Fruit fly (Drosophila melanogaster) whole organism, embryonic: Measurements from ENCODE around the gene CG32344.
A peak's percentile ranks its signal among the peaks of the same experiment; 100 is the strongest.

Experiments used
- CG10959 ChIP-seq: fragments of 200-800 bp; sonication (Bioruptor generic); IDR thresholded peaks from 2 replicates; pipeline ENCODE4 v1.3.6; 2022; ENCODE audit warnings: missing biosample characterization, missing genetic modification characterization
- CG11456 ChIP-seq: fragments of 200-800 bp; sonication (Bioruptor generic); IDR thresholded peaks from 3 replicates; pipeline ENCODE4 v1.3.6; 2022; ENCODE audit warnings: missing biosample characterization, missing genetic modification characterization
- CG11560 ChIP-seq: fragments of 200-800 bp; sonication (Bioruptor generic); IDR thresholded peaks from 3 replicates; pipeline ENCODE4 v1.3.6; 2022; ENCODE audit warnings: missing biosample characterization, missing genetic modification characterization
- CG11696 ChIP-seq: fragments of 200-800 bp; sonication (Bioruptor generic); IDR thresholded peaks from 2 replicates; pipeline ENCODE4 v1.3.6; 2022; ENCODE audit warnings: missing biosample characterization, missing genetic modification characterization
- CG11723 ChIP-seq: fragments of 200-800 bp; sonication (Bioruptor generic); optimal IDR thresholded peaks from 2 replicates; lab custom pipeline; 2017; ENCODE audit warnings: missing biosample characterization, mild to moderate bottlenecking, missing genetic modification characterization
- CG13894 ChIP-seq: fragments of 200-800 bp; sonication (Bioruptor generic); optimal IDR thresholded peaks from 3 replicates; lab custom pipeline; 2018; ENCODE audit warnings: missing biosample characterization, mild to moderate bottlenecking, missing genetic modification characterization, moderate library complexity
- CG15269 ChIP-seq: fragments of 200-800 bp; sonication (Bioruptor generic); optimal IDR thresholded peaks from 2 replicates; lab custom pipeline; 2018; ENCODE audit warnings: missing biosample characterization, mild to moderate bottlenecking, missing genetic modification characterization, moderate library complexity
- CG1603 ChIP-seq: fragments of 200-800 bp; sonication (Bioruptor generic); optimal IDR thresholded peaks from 2 replicates; lab custom pipeline; 2019; ENCODE audit warnings: missing biosample characterization, mild to moderate bottlenecking, missing genetic modification characterization, moderate library complexity
- CG18619 ChIP-seq: fragments of 200-800 bp; sonication (Bioruptor generic); optimal IDR thresholded peaks from 3 replicates; lab custom pipeline; 2017; ENCODE audit warnings: missing biosample characterization, mild to moderate bottlenecking, missing genetic modification characterization
- CG2116 ChIP-seq: fragments of 200-800 bp; sonication (Bioruptor generic); optimal IDR thresholded peaks from 3 replicates; lab custom pipeline; 2018; ENCODE audit warnings: missing biosample characterization, mild to moderate bottlenecking, missing genetic modification characterization
- CG2199 ChIP-seq: fragments of 200-800 bp; sonication (Bioruptor generic); IDR thresholded peaks from 3 replicates; pipeline ENCODE4 v1.3.6; 2022; ENCODE audit warnings: missing biosample characterization, missing genetic modification characterization
- CG31365 ChIP-seq: fragments of 200-800 bp; sonication (Bioruptor generic); optimal IDR thresholded peaks from 2 replicates; lab custom pipeline; 2018; ENCODE audit warnings: missing biosample characterization, mild to moderate bottlenecking, missing genetic modification characterization
- CG32532 ChIP-seq: fragments of 200-800 bp; sonication (Bioruptor generic); IDR thresholded peaks from 2 replicates; pipeline ENCODE4 v1.3.6; 2022; ENCODE audit warnings: missing biosample characterization, missing genetic modification characterization
- CG3838 ChIP-seq: fragments of 200-800 bp; sonication (Bioruptor generic); optimal IDR thresholded peaks from 3 replicates; lab custom pipeline; 2016; ENCODE audit warnings: missing biosample characterization, missing genetic modification characterization
- CG43689 ChIP-seq: fragments of 200-800 bp; sonication (Bioruptor generic); IDR thresholded peaks from 2 replicates; pipeline ENCODE4 v1.3.6; 2022; ENCODE audit warnings: missing biosample characterization, missing genetic modification characterization
- CG7357 ChIP-seq: fragments of 200-800 bp; sonication (Bioruptor generic); IDR thresholded peaks from 3 replicates; pipeline ENCODE4 v1.3.6; 2022; ENCODE audit warnings: missing biosample characterization, missing genetic modification characterization
- CG7839 ChIP-seq: fragments of 200-800 bp; sonication (Bioruptor generic); optimal IDR thresholded peaks from 3 replicates; lab custom pipeline; 2018; ENCODE audit warnings: missing biosample characterization, mild to moderate bottlenecking, missing genetic modification characterization, moderate library complexity
- CG7987 ChIP-seq: fragments of 200-800 bp; sonication (Bioruptor generic); optimal IDR thresholded peaks from 2 replicates; lab custom pipeline; 2018; ENCODE audit warnings: missing biosample characterization, mild to moderate bottlenecking, missing genetic modification characterization, moderate library complexity
- CG8290 ChIP-seq, 3 experiments: fragments of 200-800 bp; sonication (Bioruptor generic); optimal IDR thresholded peaks; 2 replicates each; lab custom pipeline; 2016 to 2019; ENCODE audit warnings: missing biosample characterization in 3 of 3, missing genetic modification characterization in 3 of 3, mild to moderate bottlenecking in 2 of 3, moderate library complexity in 1 of 3
- CG8388 ChIP-seq: fragments of 200-800 bp; sonication (Bioruptor generic); optimal IDR thresholded peaks from 2 replicates; lab custom pipeline; 2019; ENCODE audit warnings: missing biosample characterization, mild to moderate bottlenecking, missing genetic modification characterization, moderate library complexity
- CG8478 ChIP-seq: fragments of >200 bp; optimal IDR thresholded peaks from 2 replicates; lab custom pipeline; 2018
- E2f2 ChIP-seq: fragments of 200-800 bp; sonication (Bioruptor generic); IDR thresholded peaks from 2 replicates; pipeline ENCODE4 v1.3.6; 2022; ENCODE audit warnings: missing biosample characterization, missing genetic modification characterization
- ERR ChIP-seq: fragments of 200-800 bp; sonication (Bioruptor generic); optimal IDR thresholded peaks from 2 replicates; lab custom pipeline; 2016; ENCODE audit warnings: missing biosample characterization, missing genetic modification characterization
- Gsc ChIP-seq: fragments of 200-800 bp; sonication (Bioruptor generic); IDR thresholded peaks from 2 replicates; pipeline ENCODE4 v1.3.6; 2022; ENCODE audit warnings: missing biosample characterization, missing genetic modification characterization
- Hr78 ChIP-seq, 2 experiments: fragments of 200-800 bp in 1 of 2; fragments of >200 bp in 1 of 2; sonication (Bioruptor generic) in 1 of 2; optimal IDR thresholded peaks; 2 replicates each; lab custom pipeline; 2017 to 2019; ENCODE audit warnings: missing biosample characterization in 2 of 2, missing genetic modification characterization in 2 of 2, mild to moderate bottlenecking in 1 of 2, moderate library complexity in 1 of 2
- Lim3 ChIP-seq: fragments of 200-800 bp; sonication (Bioruptor generic); IDR thresholded peaks from 2 replicates; pipeline ENCODE4 v1.3.6; 2022; ENCODE audit warnings: missing biosample characterization, missing genetic modification characterization
- MESR4 ChIP-seq: fragments of 200-800 bp; sonication (Bioruptor generic); optimal IDR thresholded peaks from 2 replicates; lab custom pipeline; 2018; ENCODE audit warnings: missing biosample characterization, mild to moderate bottlenecking, missing genetic modification characterization, moderate library complexity
- Nf-YA ChIP-seq: fragments of 200-800 bp; sonication (Bioruptor generic); IDR thresholded peaks from 2 replicates; pipeline ENCODE4 v1.3.6; 2022; ENCODE audit warnings: missing biosample characterization, missing genetic modification characterization
- Nf-YB ChIP-seq: fragments of 200-800 bp; sonication (Bioruptor generic); optimal IDR thresholded peaks from 3 replicates; lab custom pipeline; 2019; ENCODE audit warnings: missing biosample characterization, mild to moderate bottlenecking, missing genetic modification characterization, moderate library complexity
- Nf-YC ChIP-seq: fragments of 200-800 bp; optimal IDR thresholded peaks from 3 replicates; lab custom pipeline; 2019; ENCODE audit warnings: missing biosample characterization, mild to moderate bottlenecking, missing genetic modification characterization, moderate library complexity
- Opbp ChIP-seq: fragments of 200-800 bp; sonication (Bioruptor generic); IDR thresholded peaks from 3 replicates; pipeline ENCODE4 v1.3.6; 2022; ENCODE audit warnings: missing biosample characterization, missing genetic modification characterization; ENCODE audit not compliant: partially characterized antibody
- Sry-β ChIP-seq: fragments of 200-800 bp; sonication (Bioruptor generic); optimal IDR thresholded peaks from 2 replicates; lab custom pipeline; 2018; ENCODE audit warnings: missing biosample characterization, mild to moderate bottlenecking, missing genetic modification characterization, moderate library complexity
- ash1 ChIP-seq: fragments of 200-800 bp; sonication (Bioruptor generic); optimal IDR thresholded peaks from 2 replicates; lab custom pipeline; 2018; ENCODE audit warnings: missing biosample characterization, mild to moderate bottlenecking, missing genetic modification characterization
- ato ChIP-seq: fragments of 200-800 bp; sonication (Bioruptor generic); IDR thresholded peaks from 2 replicates; pipeline ENCODE4 v1.3.6; 2022; ENCODE audit warnings: missing biosample characterization, missing genetic modification characterization; ENCODE audit not compliant: partially characterized antibody
- corto ChIP-seq: fragments of 200-800 bp; sonication (Bioruptor generic); optimal IDR thresholded peaks from 2 replicates; lab custom pipeline; 2016; ENCODE audit warnings: missing biosample characterization, mild to moderate bottlenecking, missing genetic modification characterization, moderate library complexity
- crc ChIP-seq: fragments of 200-800 bp; sonication (Bioruptor generic); optimal IDR thresholded peaks from 2 replicates; lab custom pipeline; 2016; ENCODE audit warnings: missing biosample characterization, missing genetic modification characterization
- cwo ChIP-seq: fragments of 200-800 bp; sonication (Bioruptor generic); optimal IDR thresholded peaks from 3 replicates; lab custom pipeline; 2017; ENCODE audit warnings: missing biosample characterization, missing genetic modification characterization, mild to moderate bottlenecking, moderate library complexity, missing genetic modification reagents
- danr ChIP-seq: fragments of 200-800 bp; sonication (Bioruptor generic); IDR thresholded peaks from 2 replicates; pipeline ENCODE4 v1.3.6; 2022; ENCODE audit warnings: missing biosample characterization, missing genetic modification characterization
- dpn ChIP-seq, 2 experiments: fragments of 200-800 bp; sonication (Bioruptor generic); optimal IDR thresholded peaks; 3 replicates each; lab custom pipeline; 2016; ENCODE audit warnings: missing biosample characterization in 2 of 2, missing genetic modification characterization in 2 of 2
- eve ChIP-seq, 2 experiments: fragments of >200 bp; optimal IDR thresholded peaks; 2 replicates each; lab custom pipeline; 2017; ENCODE audit warnings: missing biosample characterization in 2 of 2, missing genetic modification characterization in 2 of 2
- fru ChIP-seq: fragments of >200 bp; optimal IDR thresholded peaks from 2 replicates; lab custom pipeline; 2017
- gcm2 ChIP-seq: fragments of 200-800 bp; sonication (Bioruptor generic); optimal IDR thresholded peaks from 2 replicates; lab custom pipeline; 2016; ENCODE audit warnings: missing biosample characterization, missing genetic modification characterization
- insv ChIP-seq, 2 experiments: fragments of 200-800 bp; sonication (Bioruptor generic); optimal IDR thresholded peaks; 3 replicates each; lab custom pipeline; 2016 to 2018; ENCODE audit warnings: missing biosample characterization in 2 of 2, missing genetic modification characterization in 2 of 2
- pnt ChIP-seq: fragments of 200-800 bp; sonication (Bioruptor generic); optimal IDR thresholded peaks from 3 replicates; lab custom pipeline; 2016; ENCODE audit warnings: missing biosample characterization, missing genetic modification characterization
- row ChIP-seq: fragments of 200-800 bp; sonication (Bioruptor generic); IDR thresholded peaks from 3 replicates; pipeline ENCODE4 v1.3.6; 2022; ENCODE audit warnings: missing biosample characterization, missing genetic modification characterization
- slou ChIP-seq: fragments of 200-800 bp; sonication (Bioruptor generic); optimal IDR thresholded peaks from 3 replicates; lab custom pipeline; 2016; ENCODE audit warnings: missing biosample characterization, missing genetic modification characterization
- sna ChIP-seq: fragments of 200-800 bp; sonication (Bioruptor generic); IDR thresholded peaks from 2 replicates; pipeline ENCODE4 v1.3.6; 2022; ENCODE audit warnings: missing biosample characterization, missing genetic modification characterization; ENCODE audit not compliant: partially characterized antibody
- sob ChIP-seq: fragments of 200-800 bp; sonication (Bioruptor generic); IDR thresholded peaks from 2 replicates; pipeline ENCODE4 v1.3.6; 2022; ENCODE audit warnings: missing biosample characterization, missing genetic modification characterization
- sug ChIP-seq: fragments of 200-800 bp; optimal IDR thresholded peaks from 2 replicates; lab custom pipeline; 2019; ENCODE audit warnings: missing biosample characterization, mild to moderate bottlenecking, missing genetic modification characterization, moderate library complexity
- toy ChIP-seq: fragments of 200-800 bp; sonication (Bioruptor generic); IDR thresholded peaks from 2 replicates; pipeline ENCODE4 v1.3.6; 2022; ENCODE audit warnings: missing biosample characterization, missing genetic modification characterization
- trh ChIP-seq: fragments of 200-800 bp; sonication (Bioruptor generic); optimal IDR thresholded peaks from 2 replicates; lab custom pipeline; 2016; ENCODE audit warnings: missing biosample characterization, missing genetic modification characterization
- z ChIP-seq: fragments of 200-800 bp; sonication (Bioruptor generic); IDR thresholded peaks from 3 replicates; pipeline ENCODE4 v1.3.6; 2022; ENCODE audit warnings: missing biosample characterization, missing genetic modification characterization

Gene CG32344

dm6 chr3L:342839-343238 lies 18.3 kb upstream of the CG32344 start, which contains the start of gene mthl10 (continued):
- TF ChIP-seq Sry-β (no peak), slou (GFP tag; lab: Kevin White, UChicago) (no peak), MESR4 (GFP tag; lab: Kevin White, UChicago) (no peak), CG8388 (no peak), CG18619 (GFP tag; lab: Kevin White, UChicago) (no peak), CG15269 (tag; lab: Kevin White, UChicago) (no peak), CG32532 (GFP tag; lab: Robert Waterston, UW) (no peak), E2f2 (GFP tag; lab: Robert Waterston, UW) (peak; percentile 22), CG7357 (no peak), sob (GFP tag; lab: Robert Waterston, UW) (no peak), gcm2 (GFP tag; lab: Kevin White, UChicago) (no peak), Gsc (no peak), CG2199 (peak; percentile 64; the same call in 1 of the 3 replicates), CG11456 (GFP tag; lab: Robert Waterston, UW) (no peak), CG13894 (tag; lab: Kevin White, UChicago) (no peak), Nf-YA (GFP tag; lab: Robert Waterston, UW) (no peak), ash1 (no peak), CG2116 (GFP tag; lab: Kevin White, UChicago) (no peak), CG1603 (tag; lab: Kevin White, UChicago) (peak; percentile 15), Nf-YB (GFP tag; lab: Kevin White, UChicago) (peak; percentile 20), CG8478 (lab: Kevin White, UChicago) (no peak), eve (GFP tag; optimal IDR thresholded peaks at IDR 0.05; lab: Kevin White, UChicago) (no peak), CG10959 (no peak), crc (no peak), corto (GFP tag; lab: Kevin White, UChicago) (no peak), CG11560 (tag; lab: Robert Waterston, UW) (no peak), CG11696 (GFP tag; lab: Robert Waterston, UW) (no peak), Hr78 (GFP tag; optimal IDR thresholded peaks at IDR 0.05; lab: Kevin White, UChicago) (peak in 1 of 2 experiments; percentile 98), Nf-YC (tag; lab: Kevin White, UChicago) (peak; percentile 69), CG3838 (GFP tag; lab: Kevin White, UChicago) (no peak), CG43689 (GFP tag; lab: Robert Waterston, UW) (no peak), dpn (GFP tag; optimal IDR thresholded peaks at IDR 0.05; lab: Kevin White, UChicago) (no peak), sna (GFP tag; lab: Robert Waterston, UW) (no peak), ERR (no peak), trh (GFP tag; lab: Kevin White, UChicago) (no peak), CG31365 (tag; lab: Kevin White, UChicago) (no peak), fru (lab: Kevin White, UChicago) (no peak), CG7839 (no peak), sug (tag; lab: Kevin White, UChicago) (peak; percentile 11), CG7987 (GFP tag; lab: Kevin White, UChicago) (no peak), toy (GFP tag; lab: Robert Waterston, UW) (no peak), cwo (GFP tag; lab: Kevin White, UChicago) (no peak), danr (GFP tag; lab: Robert Waterston, UW) (no peak), row (GFP tag; lab: Robert Waterston, UW) (no peak), ato (GFP tag; lab: Robert Waterston, UW) (no peak), CG8290 (GFP tag; optimal IDR thresholded peaks at IDR 0.05; lab: Kevin White, UChicago) (no peak), CG8290 (tag; optimal IDR thresholded peaks at IDR 0.05; lab: Kevin White, UChicago) (peak in 1 of 2 experiments; percentile 38), CG11723 (GFP tag; lab: Kevin White, UChicago) (no peak), insv (GFP tag; optimal IDR thresholded peaks at IDR 0.05; lab: Kevin White, UChicago) (no peak), Opbp (GFP tag; lab: Robert Waterston, UW) (no peak), Lim3 (GFP tag; lab: Robert Waterston, UW) (no peak), z (GFP tag; lab: Robert Waterston, UW) (no peak), pnt (GFP tag; lab: Kevin White, UChicago) (no peak)
